Worm (Caenorhabditis elegans) whole organism, L1 larva: Measurements from ENCODE around the gene sma-2.

Experiments
- C04F5.9 ChIP-seq: sonication (generic microtip); optimal IDR thresholded peaks from 2 replicates; lab custom pipeline; 2016; ENCODE audit warnings: missing genetic modification characterization, missing compliant biosample characterization
- C16A3.4 ChIP-seq: fragments of 150-350 bp; optimal IDR thresholded peaks from 2 replicates; lab custom pipeline; 2014; ENCODE audit warnings: missing biosample characterization, missing genetic modification characterization
- F16B12.6 ChIP-seq: fragments of 150-350 bp; optimal IDR thresholded peaks from 2 replicates; lab custom pipeline; 2014; ENCODE audit warnings: missing biosample characterization, missing genetic modification characterization
- Y116A8C.19 ChIP-seq: sonication (generic microtip); optimal IDR thresholded peaks from 2 replicates; lab custom pipeline; 2016; ENCODE audit warnings: missing compliant biosample characterization, missing genetic modification characterization, borderline replicate concordance
- alr-1 ChIP-seq: fragments of 200-800 bp; sonication (Bioruptor generic); optimal IDR thresholded peaks from 2 replicates; lab custom pipeline; 2018; ENCODE audit warnings: borderline replicate concordance, mild to moderate bottlenecking, missing genetic modification characterization, missing compliant biosample characterization
- aly-2 ChIP-seq: fragments of 150-350 bp; optimal IDR thresholded peaks from 2 replicates; lab custom pipeline; 2014; ENCODE audit warnings: missing biosample characterization, missing genetic modification characterization
- ama-1 ChIP-seq: fragments of 150-350 bp; optimal IDR thresholded peaks from 2 replicates; lab custom pipeline; 2014
- blmp-1 ChIP-seq: fragments of 150-350 bp; optimal IDR thresholded peaks from 2 replicates; lab custom pipeline; 2014; ENCODE audit warnings: missing biosample characterization, missing genetic modification characterization
- ceh-8 ChIP-seq: fragments of 200-800 bp; sonication (Bioruptor generic); optimal IDR thresholded peaks from 2 replicates; lab custom pipeline; 2018; ENCODE audit warnings: mild to moderate bottlenecking, missing genetic modification characterization, moderate library complexity, missing compliant biosample characterization
- ces-1 ChIP-seq: fragments of 150-350 bp; optimal IDR thresholded peaks from 2 replicates; lab custom pipeline; 2014; ENCODE audit warnings: missing biosample characterization, missing genetic modification reagents, missing genetic modification characterization
- efl-3 ChIP-seq: fragments of 200-800 bp; sonication (Bioruptor generic); optimal IDR thresholded peaks from 2 replicates; lab custom pipeline; 2018; ENCODE audit warnings: mild to moderate bottlenecking, missing genetic modification characterization, missing compliant biosample characterization
- egl-13 ChIP-seq: sonication (generic microtip); optimal IDR thresholded peaks from 2 replicates; lab custom pipeline; 2016; ENCODE audit warnings: missing genotype, missing genetic modification reagents, missing genetic modification characterization, missing compliant biosample characterization
- egl-27 ChIP-seq, 2 experiments: fragments of 150-350 bp in 1 of 2; sonication (generic microtip); optimal IDR thresholded peaks; 3 replicates each; lab custom pipeline; 2017 to 2018; ENCODE audit warnings: missing biosample characterization in 2 of 2, missing genetic modification characterization in 2 of 2, missing genetic modification reagents in 2 of 2
- fkh-10 ChIP-seq: sonication (generic microtip); optimal IDR thresholded peaks from 2 replicates; lab custom pipeline; 2017; ENCODE audit warnings: missing biosample characterization, missing genetic modification reagents, missing genetic modification characterization
- hlh-4 ChIP-seq: sonication (generic microtip); optimal IDR thresholded peaks from 2 replicates; lab custom pipeline; 2016; ENCODE audit warnings: mild to moderate bottlenecking, missing genetic modification characterization, missing compliant biosample characterization
- hpl-2 ChIP-seq: fragments of 150-350 bp; optimal IDR thresholded peaks from 2 replicates; lab custom pipeline; 2014; ENCODE audit warnings: missing biosample characterization, missing genetic modification reagents, missing genetic modification characterization
- irx-1 ChIP-seq: sonication (generic microtip); optimal IDR thresholded peaks from 2 replicates; lab custom pipeline; 2016; ENCODE audit warnings: missing genetic modification characterization, missing compliant biosample characterization
- jun-1 ChIP-seq: fragments of 150-350 bp; optimal IDR thresholded peaks from 2 replicates; lab custom pipeline; 2014; ENCODE audit warnings: missing biosample characterization, missing genetic modification reagents, missing genetic modification characterization
- lin-13 ChIP-seq: fragments of 150-350 bp; optimal IDR thresholded peaks from 2 replicates; lab custom pipeline; 2014; ENCODE audit warnings: missing biosample characterization, missing genetic modification reagents, missing genetic modification characterization
- lin-14 ChIP-seq: fragments of 200-800 bp; sonication (Bioruptor generic); optimal IDR thresholded peaks from 2 replicates; lab custom pipeline; 2018; ENCODE audit warnings: mild to moderate bottlenecking, missing genetic modification characterization, moderate library complexity, missing compliant biosample characterization
- lir-3 ChIP-seq: sonication (generic microtip); optimal IDR thresholded peaks from 2 replicates; lab custom pipeline; 2016; ENCODE audit warnings: mild to moderate bottlenecking, missing genetic modification characterization, moderate library complexity, missing compliant biosample characterization; ENCODE audit not compliant: poor library complexity
- lsy-2 ChIP-seq, 2 experiments: fragments of 150-350 bp; optimal IDR thresholded peaks; 2 replicates each; lab custom pipeline; 2014; ENCODE audit warnings: missing biosample characterization in 2 of 2, missing genetic modification characterization in 2 of 2
- mef-2 ChIP-seq: fragments of 150-350 bp; optimal IDR thresholded peaks from 2 replicates; lab custom pipeline; 2014; ENCODE audit warnings: missing biosample characterization, missing genetic modification characterization
- mep-1 ChIP-seq: fragments of 150-350 bp; optimal IDR thresholded peaks from 2 replicates; lab custom pipeline; 2014; ENCODE audit warnings: missing biosample characterization, missing genetic modification characterization
- nhr-12 ChIP-seq: sonication (generic microtip); optimal IDR thresholded peaks from 2 replicates; lab custom pipeline; 2017; ENCODE audit warnings: missing biosample characterization, missing genetic modification characterization
- nhr-19 ChIP-seq: fragments of 200-800 bp; sonication (Bioruptor generic); conservative IDR thresholded peaks from 2 replicates; pipeline ENCODE4 v1.3.6; 2022; ENCODE audit warnings: missing genetic modification characterization, missing compliant biosample characterization
- nhr-237 ChIP-seq: fragments of 150-350 bp; optimal IDR thresholded peaks from 2 replicates; lab custom pipeline; 2014; ENCODE audit warnings: missing biosample characterization, missing genetic modification characterization
- nhr-28 ChIP-seq: fragments of 150-350 bp; optimal IDR thresholded peaks from 2 replicates; lab custom pipeline; 2014; ENCODE audit warnings: missing biosample characterization, missing genetic modification characterization
- nhr-47 ChIP-seq: sonication (generic microtip); optimal IDR thresholded peaks from 2 replicates; lab custom pipeline; 2016; ENCODE audit warnings: mild to moderate bottlenecking, missing genetic modification characterization, moderate library complexity, missing compliant biosample characterization
- nhr-71 ChIP-seq: sonication (generic microtip); optimal IDR thresholded peaks from 2 replicates; lab custom pipeline; 2016; ENCODE audit warnings: mild to moderate bottlenecking, missing genetic modification characterization, moderate library complexity, missing compliant biosample characterization
- nhr-77 ChIP-seq: fragments of 150-350 bp; optimal IDR thresholded peaks from 2 replicates; lab custom pipeline; 2014; ENCODE audit warnings: missing biosample characterization, missing genetic modification characterization
- nhr-84 ChIP-seq: sonication (generic microtip); optimal IDR thresholded peaks from 2 replicates; lab custom pipeline; 2017; ENCODE audit warnings: missing biosample characterization, missing genetic modification characterization
- nhr-85 ChIP-seq: sonication (generic microtip); peaks from one replicate; lab custom pipeline; 2016; ENCODE audit warnings: missing genetic modification characterization, inconsistent platforms, missing compliant biosample characterization
- pag-3 ChIP-seq: sonication (generic microtip); optimal IDR thresholded peaks from 2 replicates; lab custom pipeline; 2017; ENCODE audit warnings: missing genetic modification characterization, mild to moderate bottlenecking, missing compliant biosample characterization, antibody characterized with exemption, borderline replicate concordance; ENCODE audit not compliant: insufficient read depth
- pax-3 ChIP-seq: fragments of 200-800 bp; sonication (Bioruptor generic); optimal IDR thresholded peaks from 2 replicates; lab custom pipeline; 2018; ENCODE audit warnings: mild to moderate bottlenecking, missing genetic modification characterization, moderate library complexity, missing compliant biosample characterization
- rnt-1 ChIP-seq: sonication (generic microtip); optimal IDR thresholded peaks from 2 replicates; lab custom pipeline; 2016; ENCODE audit warnings: mild to moderate bottlenecking, missing genetic modification characterization, moderate library complexity, missing compliant biosample characterization
- sox-4 ChIP-seq: sonication (generic microtip); optimal IDR thresholded peaks from 2 replicates; lab custom pipeline; 2016; ENCODE audit warnings: missing genetic modification characterization, missing compliant biosample characterization
- sptf-1 ChIP-seq: fragments of 150-350 bp; optimal IDR thresholded peaks from 2 replicates; lab custom pipeline; 2014; ENCODE audit warnings: missing biosample characterization, missing genetic modification characterization
- swsn-7 ChIP-seq: sonication (generic microtip); optimal IDR thresholded peaks from 2 replicates; lab custom pipeline; 2016; ENCODE audit warnings: missing genetic modification characterization, missing compliant biosample characterization
- tlp-1 ChIP-seq: fragments of 150-350 bp; optimal IDR thresholded peaks from 2 replicates; lab custom pipeline; 2014; ENCODE audit warnings: missing biosample characterization, missing genetic modification characterization
- unc-30 ChIP-seq: sonication (generic microtip); optimal IDR thresholded peaks from 2 replicates; lab custom pipeline; 2017; ENCODE audit warnings: missing biosample characterization, missing genetic modification characterization
- unc-62 ChIP-seq: fragments of 150-350 bp; optimal IDR thresholded peaks from 2 replicates; lab custom pipeline; 2014; ENCODE audit warnings: missing biosample characterization, missing genetic modification reagents, missing genetic modification characterization
- unc-86 ChIP-seq: sonication (generic microtip); optimal IDR thresholded peaks from 2 replicates; lab custom pipeline; 2016; ENCODE audit warnings: missing genetic modification characterization, missing compliant biosample characterization
- vab-15 ChIP-seq: sonication (generic microtip); optimal IDR thresholded peaks from 2 replicates; lab custom pipeline; 2017; ENCODE audit warnings: missing genotype, mild to moderate bottlenecking, missing genetic modification characterization, missing compliant biosample characterization
- xbp-1 ChIP-seq: sonication (generic microtip); optimal IDR thresholded peaks from 2 replicates; lab custom pipeline; 2016; ENCODE audit warnings: missing genetic modification characterization, missing compliant biosample characterization
- zip-4 ChIP-seq: fragments of 200-800 bp; sonication (Bioruptor generic); optimal IDR thresholded peaks from 2 replicates; lab custom pipeline; 2018; ENCODE audit warnings: mild to moderate bottlenecking, missing genetic modification characterization, moderate library complexity, missing compliant biosample characterization
- ztf-11 ChIP-seq, 2 experiments: sonication (generic microtip); optimal IDR thresholded peaks; 2 replicates each; lab custom pipeline; 2016 to 2017; ENCODE audit warnings: missing genetic modification characterization in 2 of 2, missing biosample characterization in 1 of 2, missing compliant biosample characterization in 1 of 2
- ztf-4 ChIP-seq: fragments of 150-350 bp; optimal IDR thresholded peaks from 2 replicates; lab custom pipeline; 2014; ENCODE audit warnings: missing biosample characterization, missing genetic modification characterization

sma-2 gene

ce11 chrIII:8797211-8797733 lies 47.8 kb downstream of the sma-2 start (continued):
- TF ChIP-seq efl-3 (GFP tag; lab: Kevin White, UChicago) (no peak), nhr-84 (tag; lab: Kevin White, UChicago) (no peak)

ce11 chrIII:8799964-8800795 lies 50.7 kb downstream of the sma-2 start, which contains the start of gene F54F2.6:
Gene F54F2.6, minus strand, starts transcription at chrIII:8800701.
- peak; percentile 60 for TF ChIP-seq lir-3 (tag; lab: Kevin White, UChicago)
- TF ChIP-seq swsn-7 (tag; lab: Kevin White, UChicago) = peak; percentile 94
- TF ChIP-seq irx-1 (tag; lab: Kevin White, UChicago) = peak; percentile 89
- TF ChIP-seq mep-1 (tag; lab: Kevin White, UChicago) = peak; percentile 95
- peak; percentile 85 to 94 for TF ChIP-seq egl-27 (tag; optimal IDR thresholded peaks at IDR 0.05; lab: Kevin White, UChicago)
- peak; percentile 8 for TF ChIP-seq F16B12.6 (tag; lab: Kevin White, UChicago)
- TF ChIP-seq ces-1 (GFP tag; lab: Kevin White, UChicago) = no peak
- TF ChIP-seq sptf-1 (tag; lab: Kevin White, UChicago) = no peak
- TF ChIP-seq Y116A8C.19 = no peak
- TF ChIP-seq lin-14 (GFP tag; lab: Kevin White, UChicago) = peak; percentile 100
- peak; percentile 84 for TF ChIP-seq blmp-1 (tag; lab: Kevin White, UChicago)
- TF ChIP-seq vab-15 = peak; percentile 92
- TF ChIP-seq pag-3 (tag; lab: Kevin White, UChicago) = no peak
- TF ChIP-seq alr-1 (tag; lab: Kevin White, UChicago) = no peak
- peak; percentile 67 for TF ChIP-seq ceh-8 (GFP tag; lab: Kevin White, UChicago)
- peak; percentile 89 for TF ChIP-seq ztf-4
- no peak for TF ChIP-seq ama-1 (lab: Kevin White, UChicago)
- no peak for TF ChIP-seq nhr-84 (tag; lab: Kevin White, UChicago)
- no peak for TF ChIP-seq efl-3 (GFP tag; lab: Kevin White, UChicago)
- TF ChIP-seq rnt-1 (tag; lab: Kevin White, UChicago) = peak; percentile 86
- peak; percentile 93 for TF ChIP-seq egl-13 (tag; lab: Kevin White, UChicago)
- TF ChIP-seq fkh-10 = peak; percentile 90
- TF ChIP-seq nhr-85 (tag; lab: Kevin White, UChicago) = peak; percentile 97
- TF ChIP-seq nhr-12 = no peak
- TF ChIP-seq unc-30 (tag; lab: Kevin White, UChicago) = peak; percentile 20
- peak; percentile 84 to 89 for TF ChIP-seq lsy-2 (tag; optimal IDR thresholded peaks at IDR 0.05; lab: Kevin White, UChicago)
- no peak for TF ChIP-seq hlh-4
- TF ChIP-seq nhr-28 (tag; lab: Kevin White, UChicago) = no peak
- peak; percentile 84 for TF ChIP-seq mef-2 (tag; lab: Kevin White, UChicago)
- no peak for TF ChIP-seq tlp-1
- peak in 1 of 2 experiments; percentile 61 for TF ChIP-seq ztf-11 (tag; optimal IDR thresholded peaks at IDR 0.05; lab: Kevin White, UChicago)
- peak; percentile 87 for TF ChIP-seq nhr-77 (tag; lab: Kevin White, UChicago)
- no peak for TF ChIP-seq hpl-2 (GFP tag; lab: Kevin White, UChicago)
- peak; percentile 59 for TF ChIP-seq sox-4 (tag; lab: Kevin White, UChicago)
- TF ChIP-seq unc-86 (tag; lab: Kevin White, UChicago) = peak; percentile 98
- peak; percentile 73 for TF ChIP-seq C16A3.4 (tag; lab: Kevin White, UChicago)
- peak; percentile 86 for TF ChIP-seq pax-3
- peak; percentile 90 for TF ChIP-seq nhr-19 (GFP tag; lab: Robert Waterston, UW)
- peak; percentile 53 for TF ChIP-seq zip-4 (GFP tag; lab: Kevin White, UChicago)
- TF ChIP-seq nhr-237 (tag; lab: Kevin White, UChicago) = no peak
- peak; percentile 80 for TF ChIP-seq jun-1 (tag; lab: Kevin White, UChicago)
- peak; percentile 74 for TF ChIP-seq aly-2 (tag; lab: Kevin White, UChicago)
- peak; percentile 69 for TF ChIP-seq unc-62
- TF ChIP-seq nhr-47 (tag; lab: Kevin White, UChicago) = peak; percentile 94
- peak; percentile 83 for TF ChIP-seq xbp-1 (tag; lab: Kevin White, UChicago)
- peak; percentile 98 for TF ChIP-seq nhr-71 (tag; lab: Kevin White, UChicago)
- TF ChIP-seq lin-13 (GFP tag; lab: Kevin White, UChicago) = peak; percentile 90
- TF ChIP-seq C04F5.9 (tag; lab: Kevin White, UChicago) = no peak
